Fruit fly (Drosophila melanogaster) whole organism, embryonic: ENCODE measurements around the gene Tom.

Source experiments
- Abd-B ChIP-seq: fragments of 200-800 bp; sonication (Bioruptor generic); optimal IDR thresholded peaks from 2 replicates; lab custom pipeline; 2018; ENCODE audit warnings: missing biosample characterization, mild to moderate bottlenecking, missing genetic modification characterization, moderate library complexity
- B-H1 ChIP-seq: fragments of 200-800 bp; sonication (Bioruptor generic); IDR thresholded peaks from 3 replicates; pipeline ENCODE4 v1.3.6; 2022; ENCODE audit warnings: missing biosample characterization, missing genetic modification characterization
- CG10209 ChIP-seq: fragments of 200-800 bp; sonication (Bioruptor generic); optimal IDR thresholded peaks from 3 replicates; lab custom pipeline; 2017; ENCODE audit warnings: missing biosample characterization, mild to moderate bottlenecking, missing genetic modification characterization, missing genetic modification reagents
- CG1024 ChIP-seq: fragments of 200-800 bp; sonication (Bioruptor generic); IDR thresholded peaks from 2 replicates; pipeline ENCODE4 v1.3.6; 2022; ENCODE audit warnings: missing biosample characterization, missing genetic modification characterization
- CG10431 ChIP-seq: fragments of 200-800 bp; sonication (Bioruptor generic); optimal IDR thresholded peaks from 3 replicates; lab custom pipeline; 2018; ENCODE audit warnings: missing biosample characterization, mild to moderate bottlenecking, missing genetic modification characterization
- CG10654 ChIP-seq: fragments of 200-800 bp; sonication (Bioruptor generic); optimal IDR thresholded peaks from 2 replicates; lab custom pipeline; 2016; ENCODE audit warnings: missing biosample characterization, missing genetic modification characterization
- CG10959 ChIP-seq: fragments of 200-800 bp; sonication (Bioruptor generic); IDR thresholded peaks from 2 replicates; pipeline ENCODE4 v1.3.6; 2022; ENCODE audit warnings: missing biosample characterization, missing genetic modification characterization
- CG11456 ChIP-seq: fragments of 200-800 bp; sonication (Bioruptor generic); IDR thresholded peaks from 3 replicates; pipeline ENCODE4 v1.3.6; 2022; ENCODE audit warnings: missing biosample characterization, missing genetic modification characterization
- CG12769 ChIP-seq: fragments of 200-800 bp; sonication (Bioruptor generic); optimal IDR thresholded peaks from 2 replicates; lab custom pipeline; 2019; ENCODE audit warnings: missing biosample characterization, mild to moderate bottlenecking, missing genetic modification characterization, moderate library complexity
- CG13775 ChIP-seq: fragments of 200-800 bp; sonication (Bioruptor generic); optimal IDR thresholded peaks from 3 replicates; lab custom pipeline; 2017; ENCODE audit warnings: missing biosample characterization, mild to moderate bottlenecking, missing genetic modification characterization
- CG14965 ChIP-seq: fragments of 200-800 bp; sonication (Bioruptor generic); optimal IDR thresholded peaks from 2 replicates; lab custom pipeline; 2016; ENCODE audit warnings: missing biosample characterization, missing genetic modification characterization, borderline replicate concordance
- CG1529 ChIP-seq: fragments of 200-800 bp; sonication (Bioruptor generic); optimal IDR thresholded peaks from 3 replicates; lab custom pipeline; 2018; ENCODE audit warnings: missing biosample characterization, missing genetic modification characterization
- CG15696 ChIP-seq: fragments of 200-800 bp; sonication (Bioruptor generic); optimal IDR thresholded peaks from 2 replicates; lab custom pipeline; 2019; ENCODE audit warnings: missing biosample characterization, mild to moderate bottlenecking, missing genetic modification characterization, moderate library complexity
- CG16815 ChIP-seq: fragments of 200-800 bp; sonication (Bioruptor generic); optimal IDR thresholded peaks from 3 replicates; lab custom pipeline; 2017; ENCODE audit warnings: missing biosample characterization, mild to moderate bottlenecking, missing genetic modification characterization
- CG17359 ChIP-seq: fragments of 200-800 bp; sonication (Bioruptor generic); optimal IDR thresholded peaks from 3 replicates; lab custom pipeline; 2018; ENCODE audit warnings: missing biosample characterization, mild to moderate bottlenecking, missing genetic modification characterization, moderate library complexity
- CG1792 ChIP-seq: fragments of 200-800 bp; sonication (Bioruptor generic); optimal IDR thresholded peaks from 2 replicates; lab custom pipeline; 2016; ENCODE audit warnings: missing biosample characterization, missing genetic modification characterization
- CG2202 ChIP-seq: fragments of 200-800 bp; sonication (Bioruptor generic); optimal IDR thresholded peaks from 2 replicates; lab custom pipeline; 2018; ENCODE audit warnings: missing biosample characterization, mild to moderate bottlenecking, missing genetic modification characterization
- CG3281 ChIP-seq: fragments of 200-800 bp; sonication (Bioruptor generic); optimal IDR thresholded peaks from 3 replicates; lab custom pipeline; 2017; ENCODE audit warnings: missing biosample characterization, mild to moderate bottlenecking, missing genetic modification characterization
- CG6175 ChIP-seq: fragments of 200-800 bp; sonication (Bioruptor generic); IDR thresholded peaks from 3 replicates; pipeline ENCODE4 v1.3.6; 2022; ENCODE audit warnings: missing biosample characterization, missing genetic modification characterization
- CG6791 ChIP-seq: fragments of 200-800 bp; sonication (Bioruptor generic); IDR thresholded peaks from 3 replicates; pipeline ENCODE4 v1.3.6; 2022; ENCODE audit warnings: missing biosample characterization, missing genetic modification characterization; ENCODE audit not compliant: partially characterized antibody
- CG9609 ChIP-seq: fragments of 200-800 bp; sonication (Bioruptor generic); optimal IDR thresholded peaks from 3 replicates; lab custom pipeline; 2016; ENCODE audit warnings: missing biosample characterization, missing genetic modification characterization
- CG9797 ChIP-seq: fragments of 200-800 bp; sonication (Bioruptor generic); optimal IDR thresholded peaks from 3 replicates; lab custom pipeline; 2018; ENCODE audit warnings: missing biosample characterization, mild to moderate bottlenecking, missing genetic modification characterization
- CG9932 ChIP-seq: fragments of 200-800 bp; sonication (Bioruptor generic); IDR thresholded peaks from 2 replicates; pipeline ENCODE4 v1.3.6; 2022; ENCODE audit warnings: missing biosample characterization, missing genetic modification characterization
- CkIIα-i1 ChIP-seq: fragments of 200-800 bp; sonication (Bioruptor generic); IDR thresholded peaks from 2 replicates; pipeline ENCODE4 v1.3.6; 2022; ENCODE audit warnings: missing biosample characterization, missing genetic modification characterization
- D ChIP-seq, 2 experiments: fragments of 200-800 bp in 1 of 2; fragments of >200 bp in 1 of 2; sonication (Bioruptor generic) in 1 of 2; optimal IDR thresholded peaks; 2 replicates in 1 of 2; 3 replicates in 1 of 2; lab custom pipeline; 2017; ENCODE audit warnings: mild to moderate bottlenecking in 1 of 2, missing biosample characterization in 1 of 2, missing genetic modification characterization in 1 of 2, missing genetic modification reagents in 1 of 2
- Ets65A ChIP-seq: fragments of 200-800 bp; sonication (Bioruptor generic); peaks from one replicate; lab custom pipeline; 2016; ENCODE audit warnings: missing biosample characterization, missing genetic modification characterization
- Fer2 ChIP-seq: fragments of 200-800 bp; sonication (Bioruptor generic); optimal IDR thresholded peaks from 2 replicates; lab custom pipeline; 2018; ENCODE audit warnings: missing biosample characterization, mild to moderate bottlenecking, missing genetic modification characterization, moderate library complexity
- Jarid2 ChIP-seq: fragments of 200-800 bp; sonication (Bioruptor generic); optimal IDR thresholded peaks from 3 replicates; lab custom pipeline; 2017; ENCODE audit warnings: mild to moderate bottlenecking, missing biosample characterization, missing genetic modification reagents, missing genetic modification characterization
- Kr ChIP-seq: fragments of 200-800 bp; sonication (Bioruptor generic); optimal IDR thresholded peaks from 2 replicates; lab custom pipeline; 2017; ENCODE audit warnings: missing biosample characterization, mild to moderate bottlenecking, missing genetic modification characterization
- Lpt ChIP-seq: fragments of >200 bp; optimal IDR thresholded peaks from 2 replicates; lab custom pipeline; 2018; ENCODE audit warnings: missing biosample characterization, missing genetic modification characterization
- MBD-R2 ChIP-seq: fragments of 200-800 bp; sonication (Bioruptor generic); IDR thresholded peaks from 2 replicates; pipeline ENCODE4 v1.3.6; 2022; ENCODE audit warnings: missing biosample characterization, missing genetic modification characterization
- MESR4 ChIP-seq: fragments of 200-800 bp; sonication (Bioruptor generic); optimal IDR thresholded peaks from 2 replicates; lab custom pipeline; 2018; ENCODE audit warnings: missing biosample characterization, mild to moderate bottlenecking, missing genetic modification characterization, moderate library complexity
- MTF-1 ChIP-seq: fragments of 200-800 bp; sonication (Bioruptor generic); optimal IDR thresholded peaks from 2 replicates; lab custom pipeline; 2018; ENCODE audit warnings: missing biosample characterization, mild to moderate bottlenecking, missing genetic modification characterization, borderline replicate concordance
- Opbp ChIP-seq: fragments of 200-800 bp; sonication (Bioruptor generic); IDR thresholded peaks from 3 replicates; pipeline ENCODE4 v1.3.6; 2022; ENCODE audit warnings: missing biosample characterization, missing genetic modification characterization; ENCODE audit not compliant: partially characterized antibody
- Xrp1 ChIP-seq: fragments of 200-800 bp; sonication (Bioruptor generic); IDR thresholded peaks from 2 replicates; pipeline ENCODE4 v1.3.6; 2022; ENCODE audit warnings: missing biosample characterization, missing genetic modification characterization
- cato ChIP-seq: fragments of 200-800 bp; sonication (Bioruptor generic); optimal IDR thresholded peaks from 2 replicates; lab custom pipeline; 2016; ENCODE audit warnings: missing biosample characterization, missing genetic modification characterization, borderline replicate concordance
- chif ChIP-seq, 2 experiments: fragments of 200-800 bp; sonication (Bioruptor generic); optimal IDR thresholded peaks; 3 replicates each; lab custom pipeline; 2016; ENCODE audit warnings: missing biosample characterization in 2 of 2, missing genetic modification characterization in 2 of 2
- chm ChIP-seq: fragments of 200-800 bp; sonication (Bioruptor generic); IDR thresholded peaks from 2 replicates; pipeline ENCODE4 v1.3.6; 2022; ENCODE audit warnings: missing biosample characterization, missing genetic modification characterization
- crol ChIP-seq: fragments of 200-800 bp; sonication (Bioruptor generic); IDR thresholded peaks from 2 replicates; pipeline ENCODE4 v1.3.6; 2022; ENCODE audit warnings: missing biosample characterization, missing genetic modification characterization
- dan ChIP-seq: fragments of 200-800 bp; sonication (Bioruptor generic); IDR thresholded peaks from 2 replicates; pipeline ENCODE4 v1.3.6; 2022; ENCODE audit warnings: missing biosample characterization, missing genetic modification characterization
- ems ChIP-seq: fragments of 200-800 bp; sonication (Bioruptor generic); optimal IDR thresholded peaks from 3 replicates; lab custom pipeline; 2016; ENCODE audit warnings: missing biosample characterization, missing genetic modification characterization
- ewg ChIP-seq: fragments of 200-800 bp; sonication (Bioruptor generic); optimal IDR thresholded peaks from 3 replicates; lab custom pipeline; 2017; ENCODE audit warnings: mild to moderate bottlenecking, missing biosample characterization, missing genetic modification reagents, missing genetic modification characterization
- fd102C ChIP-seq: fragments of 200-800 bp; sonication (Bioruptor generic); optimal IDR thresholded peaks from 2 replicates; lab custom pipeline; 2018; ENCODE audit warnings: missing biosample characterization, mild to moderate bottlenecking, missing genetic modification characterization, moderate library complexity
- h ChIP-seq: fragments of >200 bp; optimal IDR thresholded peaks from 2 replicates; lab custom pipeline; 2017
- insv ChIP-seq, 2 experiments: fragments of 200-800 bp; sonication (Bioruptor generic); optimal IDR thresholded peaks; 3 replicates each; lab custom pipeline; 2016 to 2018; ENCODE audit warnings: missing biosample characterization in 2 of 2, missing genetic modification characterization in 2 of 2
- pnt ChIP-seq: fragments of 200-800 bp; sonication (Bioruptor generic); optimal IDR thresholded peaks from 3 replicates; lab custom pipeline; 2016; ENCODE audit warnings: missing biosample characterization, missing genetic modification characterization
- rib ChIP-seq: fragments of 200-800 bp; sonication (Bioruptor generic); IDR thresholded peaks from 2 replicates; pipeline ENCODE4 v1.3.6; 2022; ENCODE audit warnings: missing biosample characterization, missing genetic modification characterization
- sd ChIP-seq: fragments of 200-800 bp; sonication (Bioruptor generic); optimal IDR thresholded peaks from 3 replicates; lab custom pipeline; 2018; ENCODE audit warnings: missing biosample characterization, mild to moderate bottlenecking, missing genetic modification characterization, moderate library complexity
- twi ChIP-seq: fragments of 200-800 bp; optimal IDR thresholded peaks from 2 replicates; lab custom pipeline; 2019; ENCODE audit warnings: missing biosample characterization, mild to moderate bottlenecking, missing genetic modification characterization, moderate library complexity

Gene Tom

DNA sequence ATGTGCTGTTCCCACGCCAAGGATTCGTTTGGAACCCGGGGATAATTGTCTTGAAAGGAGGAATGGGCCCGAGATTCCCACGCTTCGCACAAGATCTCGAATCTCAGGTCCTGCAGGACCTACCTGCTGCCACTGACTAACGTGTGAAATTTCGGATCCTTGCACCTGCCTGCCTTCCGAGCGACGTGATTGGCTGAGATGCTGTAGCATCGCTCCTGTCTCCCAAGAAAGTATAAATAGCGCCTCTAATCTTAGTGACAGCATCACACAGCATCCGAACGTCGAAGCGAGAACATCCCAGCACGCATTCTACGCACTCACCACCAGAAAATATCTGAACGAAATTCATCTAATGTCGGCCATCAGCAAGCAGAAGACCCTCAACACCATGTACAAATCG, 5.8 kb downstream of the Tom start (continued):
- TF ChIP-seq CG6791 (GFP tag; lab: Robert Waterston, UW), result 0 out of 3 replicates have a peak, but pooled peaks have one; percentile 43
- peak in 1 of 2 experiments; percentile 32 for TF ChIP-seq insv (GFP tag; optimal IDR thresholded peaks at IDR 0.05; lab: Kevin White, UChicago)
- TF ChIP-seq D (optimal IDR thresholded peaks at IDR 0.05; lab: Kevin White, UChicago), result peak; percentile 92
- no peak for TF ChIP-seq D (GFP tag; optimal IDR thresholded peaks at IDR 0.05; lab: Kevin White, UChicago)

DNA sequence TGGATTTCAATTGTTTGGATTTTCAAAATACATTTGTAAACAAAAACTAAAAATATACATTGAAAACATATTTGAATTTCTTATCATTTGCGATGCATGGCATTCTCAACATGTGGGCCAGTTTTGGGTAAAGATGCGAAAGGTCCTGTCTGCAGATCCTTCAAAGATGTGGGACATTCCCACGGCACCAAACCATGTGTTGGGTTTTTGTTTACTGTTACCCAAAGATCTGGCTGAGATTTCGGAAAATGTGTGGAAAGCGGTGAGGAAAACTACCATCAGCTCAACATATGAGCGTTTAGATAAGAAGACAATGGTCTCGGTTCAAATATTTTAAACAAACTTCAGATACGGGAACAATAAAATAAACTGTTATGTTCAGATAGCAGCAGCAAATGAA, 6.9 kb downstream of the Tom start:
- TF ChIP-seq CG6175 (GFP tag; lab: Robert Waterston, UW), result no peak
- no peak for TF ChIP-seq Kr
- TF ChIP-seq CG17359 (tag; lab: Kevin White, UChicago), result no peak
- TF ChIP-seq MESR4, result no peak
- no peak for TF ChIP-seq CG10654 (GFP tag; lab: Kevin White, UChicago)
- TF ChIP-seq CG10431 (GFP tag; lab: Kevin White, UChicago), result no peak
- no peak for TF ChIP-seq sd (tag; lab: Kevin White, UChicago)
- TF ChIP-seq CG2202 (tag; lab: Kevin White, UChicago), result no peak
- TF ChIP-seq crol, result no peak
- TF ChIP-seq CG1024, result no peak
- peak; percentile 22 for TF ChIP-seq Ets65A
- peak; percentile 24 for TF ChIP-seq CG15696 (tag; lab: Kevin White, UChicago)
- no peak for TF ChIP-seq rib (GFP tag; lab: Robert Waterston, UW)
- peak; percentile 0 for TF ChIP-seq fd102C (GFP tag; lab: Kevin White, UChicago)
- no peak for TF ChIP-seq CG13775
- no peak for TF ChIP-seq pnt
- TF ChIP-seq Jarid2 (GFP tag; lab: Kevin White, UChicago), result peak; percentile 15
- TF ChIP-seq CG3281, result no peak
- no peak for TF ChIP-seq CG1792
- no peak for TF ChIP-seq CG16815 (GFP tag; lab: Kevin White, UChicago)
- peak; percentile 100 for TF ChIP-seq twi (tag; lab: Kevin White, UChicago)
- no peak for TF ChIP-seq dan
- TF ChIP-seq CG11456, result no peak
- TF ChIP-seq CG1529, result no peak
- no peak for TF ChIP-seq h (lab: Kevin White, UChicago)
- no peak for TF ChIP-seq CG12769 (tag; lab: Kevin White, UChicago)
- no peak for TF ChIP-seq Abd-B (GFP tag; lab: Kevin White, UChicago)
- TF ChIP-seq Xrp1 (GFP tag; lab: Robert Waterston, UW), result 0 out of 2 replicates have a peak, but pooled peaks have one; percentile 13
- TF ChIP-seq CG10959 (GFP tag; lab: Robert Waterston, UW), result no peak
- TF ChIP-seq MTF-1 (GFP tag; lab: Kevin White, UChicago), result no peak
- TF ChIP-seq CG9797 (GFP tag; lab: Kevin White, UChicago), result no peak
- no peak for TF ChIP-seq CG9609 (GFP tag; lab: Kevin White, UChicago)
- no peak for TF ChIP-seq Lpt (GFP tag; lab: Kevin White, UChicago)
- TF ChIP-seq CG9932 (GFP tag; lab: Robert Waterston, UW), result no peak
- no peak for TF ChIP-seq Opbp (GFP tag; lab: Robert Waterston, UW)
- TF ChIP-seq chm, result 0 out of 2 replicates have a peak, but pooled peaks have one; percentile 57
- no peak for TF ChIP-seq ewg
- TF ChIP-seq Fer2, result no peak
- TF ChIP-seq CkIIα-i1, result no peak
- no peak for TF ChIP-seq CG14965 (GFP tag; lab: Kevin White, UChicago)
- no peak for TF ChIP-seq B-H1
- TF ChIP-seq chif (GFP tag; optimal IDR thresholded peaks at IDR 0.05; lab: Kevin White, UChicago), result no peak
- TF ChIP-seq cato (GFP tag; lab: Kevin White, UChicago), result no peak
- TF ChIP-seq MBD-R2 (GFP tag; lab: Robert Waterston, UW), result no peak
- TF ChIP-seq ems (GFP tag; lab: Kevin White, UChicago), result no peak
- TF ChIP-seq CG10209 (GFP tag; lab: Kevin White, UChicago), result no peak
